Fruit fly (Drosophila melanogaster) whole organism, wandering third instar larva: Measurements from ENCODE around the gene dysc.

Experiments used
- Hr83 ChIP-seq: fragments of 200-300 bp; sonication (Bioruptor generic); optimal IDR thresholded peaks from 2 replicates; lab custom pipeline; 2016; ENCODE audit warnings: missing biosample characterization, mild to moderate bottlenecking, missing genetic modification characterization, moderate library complexity; ENCODE audit not compliant: poor library complexity, severe bottlenecking
- psq ChIP-seq: fragments of 200-800 bp; sonication (Bioruptor generic); optimal IDR thresholded peaks from 3 replicates; lab custom pipeline; 2017; ENCODE audit warnings: missing biosample characterization, mild to moderate bottlenecking, missing genetic modification characterization, moderate library complexity

- no peak for TF ChIP-seq psq (GFP tag; lab: Kevin White, UChicago)
- TF ChIP-seq Hr83, result no peak
Observed at dm6 chr3L:13904426-13904825, 1.4 kb upstream of the dysc start.
